Worm (Caenorhabditis elegans): ENCODE results near the gene sri-31.

DNA sequence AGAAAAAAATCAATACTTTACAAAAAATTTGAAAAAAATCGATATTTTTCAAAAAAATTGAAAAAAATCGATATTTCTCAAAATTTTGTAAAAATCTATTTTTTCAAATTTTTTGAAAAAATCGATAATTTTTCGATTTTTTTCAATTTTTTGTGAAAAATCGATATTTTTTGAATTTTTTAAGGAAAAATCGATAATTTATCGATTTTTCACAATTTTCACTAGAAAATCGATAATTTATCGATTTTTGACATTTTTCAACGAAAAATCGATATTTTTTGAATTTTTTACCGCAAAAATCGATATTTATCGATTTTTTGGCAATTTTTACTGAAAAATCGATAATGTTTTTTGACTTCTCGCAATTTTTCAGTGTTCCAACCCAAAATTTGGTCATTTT, 12.6 kb downstream of the sri-31 start:
- TF ChIP-seq nhr-237 (tag; optimal IDR thresholded peaks at IDR 0.05) (no peak), tbx-2 (tag; optimal IDR thresholded peaks at IDR 0.05) (no peak), ztf-4 (tag; optimal IDR thresholded peaks at IDR 0.05) (no peak)
